Fruit fly (Drosophila melanogaster) whole organism, embryonic: ENCODE data around the gene CG7766.

Experiments
- Atf-2 ChIP-seq: fragments of 200-800 bp; sonication (Bioruptor generic); optimal IDR thresholded peaks from 2 replicates; lab custom pipeline; 2016; ENCODE audit warnings: missing biosample characterization, missing genetic modification characterization
- B-H1 ChIP-seq: fragments of 200-800 bp; sonication (Bioruptor generic); IDR thresholded peaks from 3 replicates; pipeline ENCODE4 v1.3.6; 2022; ENCODE audit warnings: missing biosample characterization, missing genetic modification characterization
- CG10209 ChIP-seq: fragments of 200-800 bp; sonication (Bioruptor generic); optimal IDR thresholded peaks from 3 replicates; lab custom pipeline; 2017; ENCODE audit warnings: missing biosample characterization, mild to moderate bottlenecking, missing genetic modification characterization, missing genetic modification reagents
- CG10979 ChIP-seq: fragments of 200-800 bp; sonication (Bioruptor generic); optimal IDR thresholded peaks from 2 replicates; lab custom pipeline; 2018; ENCODE audit warnings: missing biosample characterization, mild to moderate bottlenecking, missing genetic modification characterization, moderate library complexity
- CG11560 ChIP-seq: fragments of 200-800 bp; sonication (Bioruptor generic); IDR thresholded peaks from 3 replicates; pipeline ENCODE4 v1.3.6; 2022; ENCODE audit warnings: missing biosample characterization, missing genetic modification characterization
- CG13624 ChIP-seq: fragments of 200-800 bp; sonication (Bioruptor generic); optimal IDR thresholded peaks from 2 replicates; lab custom pipeline; 2016; ENCODE audit warnings: missing biosample characterization, missing genetic modification characterization
- CG16863 ChIP-seq: fragments of 200-800 bp; sonication (Bioruptor generic); optimal IDR thresholded peaks from 3 replicates; lab custom pipeline; 2016; ENCODE audit warnings: missing biosample characterization, missing genetic modification characterization
- CG17359 ChIP-seq: fragments of 200-800 bp; sonication (Bioruptor generic); optimal IDR thresholded peaks from 3 replicates; lab custom pipeline; 2018; ENCODE audit warnings: missing biosample characterization, mild to moderate bottlenecking, missing genetic modification characterization, moderate library complexity
- CG18262 ChIP-seq: fragments of 200-800 bp; optimal IDR thresholded peaks from 3 replicates; lab custom pipeline; 2019; ENCODE audit warnings: missing biosample characterization, mild to moderate bottlenecking, missing genetic modification characterization, moderate library complexity
- CG2678 ChIP-seq: fragments of 200-800 bp; sonication (Bioruptor generic); optimal IDR thresholded peaks from 3 replicates; lab custom pipeline; 2019; ENCODE audit warnings: missing biosample characterization, mild to moderate bottlenecking, missing genetic modification characterization, moderate library complexity
- CG30020 ChIP-seq: fragments of 200-800 bp; optimal IDR thresholded peaks from 2 replicates; lab custom pipeline; 2019; ENCODE audit warnings: missing biosample characterization, mild to moderate bottlenecking, missing genetic modification characterization, moderate library complexity
- CG3281 ChIP-seq: fragments of 200-800 bp; sonication (Bioruptor generic); optimal IDR thresholded peaks from 3 replicates; lab custom pipeline; 2017; ENCODE audit warnings: missing biosample characterization, mild to moderate bottlenecking, missing genetic modification characterization
- CG34224 ChIP-seq: fragments of 200-800 bp; sonication (Bioruptor generic); IDR thresholded peaks from 3 replicates; pipeline ENCODE4 v1.3.6; 2022; ENCODE audit warnings: missing biosample characterization, missing genetic modification characterization; ENCODE audit not compliant: partially characterized antibody
- CG3995 ChIP-seq: fragments of 200-800 bp; sonication (Bioruptor generic); optimal IDR thresholded peaks from 3 replicates; lab custom pipeline; 2016; ENCODE audit warnings: missing biosample characterization, missing genetic modification characterization
- CG8290 ChIP-seq, 3 experiments: fragments of 200-800 bp; sonication (Bioruptor generic); optimal IDR thresholded peaks; 2 replicates each; lab custom pipeline; 2016 to 2019; ENCODE audit warnings: missing biosample characterization in 3 of 3, missing genetic modification characterization in 3 of 3, mild to moderate bottlenecking in 2 of 3, moderate library complexity in 1 of 3
- CG8478 ChIP-seq: fragments of >200 bp; optimal IDR thresholded peaks from 2 replicates; lab custom pipeline; 2018
- CG9609 ChIP-seq: fragments of 200-800 bp; sonication (Bioruptor generic); optimal IDR thresholded peaks from 3 replicates; lab custom pipeline; 2016; ENCODE audit warnings: missing biosample characterization, missing genetic modification characterization
- Camta ChIP-seq: fragments of 200-800 bp; sonication (Bioruptor generic); optimal IDR thresholded peaks from 2 replicates; lab custom pipeline; 2016; ENCODE audit warnings: missing biosample characterization, missing genetic modification characterization
- CkIIα-i1 ChIP-seq: fragments of 200-800 bp; sonication (Bioruptor generic); IDR thresholded peaks from 2 replicates; pipeline ENCODE4 v1.3.6; 2022; ENCODE audit warnings: missing biosample characterization, missing genetic modification characterization
- Dll ChIP-seq: fragments of 200-800 bp; sonication (Bioruptor generic); IDR thresholded peaks from 4 replicates; pipeline ENCODE4 v1.3.6; 2022; ENCODE audit warnings: missing biosample characterization, missing genetic modification characterization; ENCODE audit not compliant: partially characterized antibody
- Ets97D ChIP-seq: fragments of 200-800 bp; sonication (Bioruptor generic); optimal IDR thresholded peaks from 3 replicates; lab custom pipeline; 2016; ENCODE audit warnings: missing biosample characterization, missing genetic modification characterization
- H2.0 ChIP-seq: fragments of 200-800 bp; sonication (Bioruptor generic); IDR thresholded peaks from 2 replicates; pipeline ENCODE4 v1.3.6; 2022; ENCODE audit warnings: missing biosample characterization, missing genetic modification characterization
- Kr ChIP-seq: fragments of 200-800 bp; sonication (Bioruptor generic); optimal IDR thresholded peaks from 2 replicates; lab custom pipeline; 2017; ENCODE audit warnings: missing biosample characterization, mild to moderate bottlenecking, missing genetic modification characterization
- Med ChIP-seq: fragments of 200-800 bp; sonication (Bioruptor generic); peaks from one replicate; lab custom pipeline; 2016; ENCODE audit warnings: missing biosample characterization, missing genetic modification characterization, mild to moderate bottlenecking, inconsistent platforms, moderate library complexity
- Meics ChIP-seq: fragments of 200-800 bp; sonication (Bioruptor generic); optimal IDR thresholded peaks from 2 replicates; lab custom pipeline; 2017; ENCODE audit warnings: missing biosample characterization, mild to moderate bottlenecking, missing genetic modification characterization
- NK7.1 ChIP-seq: fragments of 200-800 bp; sonication (Bioruptor generic); optimal IDR thresholded peaks from 3 replicates; lab custom pipeline; 2016; ENCODE audit warnings: missing biosample characterization, missing genetic modification characterization
- Pdp1 ChIP-seq, 2 experiments: fragments of 200-800 bp; sonication (Bioruptor generic); optimal IDR thresholded peaks; 3 replicates each; lab custom pipeline; 2016; ENCODE audit warnings: missing biosample characterization in 2 of 2, missing genetic modification characterization in 2 of 2, mild to moderate bottlenecking in 1 of 2, moderate library complexity in 1 of 2
- Ptx1 ChIP-seq: fragments of 200-800 bp; sonication (Bioruptor generic); IDR thresholded peaks from 2 replicates; pipeline ENCODE4 v1.3.6; 2022; ENCODE audit warnings: missing biosample characterization, missing genetic modification characterization
- Sry-β ChIP-seq: fragments of 200-800 bp; sonication (Bioruptor generic); optimal IDR thresholded peaks from 2 replicates; lab custom pipeline; 2018; ENCODE audit warnings: missing biosample characterization, mild to moderate bottlenecking, missing genetic modification characterization, moderate library complexity
- ac ChIP-seq: fragments of 200-800 bp; sonication (Bioruptor generic); optimal IDR thresholded peaks from 3 replicates; lab custom pipeline; 2017; ENCODE audit warnings: missing biosample characterization, mild to moderate bottlenecking, missing genetic modification characterization
- amos ChIP-seq: fragments of 200-800 bp; sonication (Bioruptor generic); IDR thresholded peaks from 2 replicates; pipeline ENCODE4 v1.3.6; 2022; ENCODE audit warnings: missing biosample characterization, missing genetic modification characterization; ENCODE audit not compliant: partially characterized antibody
- ato ChIP-seq: fragments of 200-800 bp; sonication (Bioruptor generic); IDR thresholded peaks from 2 replicates; pipeline ENCODE4 v1.3.6; 2022; ENCODE audit warnings: missing biosample characterization, missing genetic modification characterization; ENCODE audit not compliant: partially characterized antibody
- br ChIP-seq: fragments of >200 bp; optimal IDR thresholded peaks from 2 replicates; lab custom pipeline; 2017
- btn ChIP-seq: fragments of 200-800 bp; sonication (Bioruptor generic); optimal IDR thresholded peaks from 2 replicates; lab custom pipeline; 2016; ENCODE audit warnings: missing biosample characterization, missing genetic modification characterization
- cg ChIP-seq: fragments of 200-800 bp; sonication (Bioruptor generic); optimal IDR thresholded peaks from 3 replicates; lab custom pipeline; 2019; ENCODE audit warnings: missing biosample characterization, mild to moderate bottlenecking, missing genetic modification characterization, moderate library complexity
- chif ChIP-seq, 2 experiments: fragments of 200-800 bp; sonication (Bioruptor generic); optimal IDR thresholded peaks; 3 replicates each; lab custom pipeline; 2016; ENCODE audit warnings: missing biosample characterization in 2 of 2, missing genetic modification characterization in 2 of 2
- dmrt11E ChIP-seq: fragments of 200-800 bp; sonication (Bioruptor generic); optimal IDR thresholded peaks from 3 replicates; lab custom pipeline; 2018; ENCODE audit warnings: missing biosample characterization, mild to moderate bottlenecking, missing genetic modification characterization, moderate library complexity
- hbn ChIP-seq: fragments of 200-800 bp; sonication (Bioruptor generic); IDR thresholded peaks from 2 replicates; pipeline ENCODE4 v1.3.6; 2022; ENCODE audit warnings: missing biosample characterization, missing genetic modification characterization; ENCODE audit not compliant: partially characterized antibody
- klu ChIP-seq: fragments of 200-800 bp; sonication (Bioruptor generic); IDR thresholded peaks from 2 replicates; pipeline ENCODE4 v1.3.6; 2022; ENCODE audit warnings: missing biosample characterization, missing genetic modification characterization
- lilli ChIP-seq: fragments of 200-800 bp; sonication (Bioruptor generic); optimal IDR thresholded peaks from 3 replicates; lab custom pipeline; 2016; ENCODE audit warnings: missing biosample characterization, missing genetic modification characterization
- nerfin-1 ChIP-seq: fragments of 200-800 bp; sonication (Bioruptor generic); optimal IDR thresholded peaks from 3 replicates; lab custom pipeline; 2019; ENCODE audit warnings: missing biosample characterization, mild to moderate bottlenecking, missing genetic modification characterization, moderate library complexity
- nmo ChIP-seq: fragments of 200-800 bp; sonication (Bioruptor generic); optimal IDR thresholded peaks from 2 replicates; lab custom pipeline; 2018; ENCODE audit warnings: missing biosample characterization, mild to moderate bottlenecking, missing genetic modification characterization, moderate library complexity
- nom ChIP-seq: fragments of 200-800 bp; sonication (Bioruptor generic); optimal IDR thresholded peaks from 2 replicates; lab custom pipeline; 2017; ENCODE audit warnings: missing biosample characterization, missing genetic modification characterization, mild to moderate bottlenecking, moderate library complexity, missing genetic modification reagents
- org-1 ChIP-seq: fragments of 200-800 bp; sonication (Bioruptor generic); optimal IDR thresholded peaks from 2 replicates; lab custom pipeline; 2017; ENCODE audit warnings: missing biosample characterization, missing genetic modification characterization
- pb ChIP-seq: fragments of 200-800 bp; sonication (Bioruptor generic); optimal IDR thresholded peaks from 3 replicates; lab custom pipeline; 2016; ENCODE audit warnings: missing biosample characterization, missing genetic modification characterization
- peb ChIP-seq: fragments of 200-800 bp; sonication (Bioruptor generic); IDR thresholded peaks from 2 replicates; pipeline ENCODE4 v1.3.6; 2022; ENCODE audit warnings: missing biosample characterization, missing genetic modification characterization
- phol ChIP-seq: fragments of 200-800 bp; sonication (Bioruptor generic); optimal IDR thresholded peaks from 3 replicates; lab custom pipeline; 2018; ENCODE audit warnings: missing biosample characterization, mild to moderate bottlenecking, missing genetic modification characterization, moderate library complexity
- pita ChIP-seq: fragments of 200-800 bp; sonication (Bioruptor generic); optimal IDR thresholded peaks from 2 replicates; lab custom pipeline; 2017; ENCODE audit warnings: missing biosample characterization, mild to moderate bottlenecking, missing genetic modification characterization
- sima ChIP-seq: fragments of 200-800 bp; sonication (Bioruptor generic); optimal IDR thresholded peaks from 2 replicates; lab custom pipeline; 2016; ENCODE audit warnings: missing biosample characterization, missing genetic modification characterization
- tll ChIP-seq, 2 experiments: fragments of 200-800 bp in 1 of 2; fragments of >200 bp in 1 of 2; sonication (Bioruptor generic) in 1 of 2; optimal IDR thresholded peaks; 2 replicates each; lab custom pipeline; 2017 to 2019; ENCODE audit warnings: missing biosample characterization in 2 of 2, missing genetic modification characterization in 2 of 2, mild to moderate bottlenecking in 1 of 2, moderate library complexity in 1 of 2

CG7766 gene

dm6 chrX:9082600-9082999 is 20.9 kb downstream of the CG7766 start, which contains the start of gene APC4 (continued):
- TF ChIP-seq btn (GFP tag; lab: Kevin White, UChicago) (no peak), br (lab: Kevin White, UChicago) (no peak), hbn (GFP tag; lab: Robert Waterston, UW) (no peak), CkIIα-i1 (GFP tag; lab: Robert Waterston, UW) (no peak), cg (no peak), Sry-β (peak; percentile 94), CG3281 (GFP tag; lab: Kevin White, UChicago) (peak; percentile 26), chif (GFP tag; optimal IDR thresholded peaks at IDR 0.05; lab: Kevin White, UChicago) (peak in 1 of 2 experiments; percentile 34), phol (tag; lab: Kevin White, UChicago) (peak; percentile 60), Ets97D (peak; percentile 12), CG8290 (GFP tag; optimal IDR thresholded peaks at IDR 0.05; lab: Kevin White, UChicago) (peak; percentile 17), CG8290 (tag; optimal IDR thresholded peaks at IDR 0.05; lab: Kevin White, UChicago) (no peak), CG10979 (tag; lab: Kevin White, UChicago) (peak; percentile 12), nom (no peak), Camta (GFP tag; lab: Kevin White, UChicago) (peak; percentile 30), NK7.1 (GFP tag; lab: Kevin White, UChicago) (no peak), Atf-2 (GFP tag; lab: Kevin White, UChicago) (peak; percentile 9), dmrt11E (tag; lab: Kevin White, UChicago) (peak; percentile 25), CG30020 (tag; lab: Kevin White, UChicago) (peak; percentile 28), tll (GFP tag; optimal IDR thresholded peaks at IDR 0.05; lab: Kevin White, UChicago) (no peak), Kr (GFP tag; lab: Kevin White, UChicago) (no peak), pb (GFP tag; lab: Kevin White, UChicago) (no peak), H2.0 (no peak), Ptx1 (GFP tag; lab: Robert Waterston, UW) (peak; percentile 18; the same call in 1 of the 2 replicates), amos (GFP tag; lab: Robert Waterston, UW) (no peak), CG8478 (lab: Kevin White, UChicago) (no peak), org-1 (GFP tag; lab: Kevin White, UChicago) (no peak), CG13624 (peak; percentile 27), pita (GFP tag; lab: Kevin White, UChicago) (no peak), CG34224 (GFP tag; lab: Robert Waterston, UW) (no peak), CG10209 (peak; percentile 9), CG3995 (GFP tag; lab: Kevin White, UChicago) (no peak), Med (peak; percentile 68), B-H1 (GFP tag; lab: Robert Waterston, UW) (no peak), ato (GFP tag; lab: Robert Waterston, UW) (no peak), Meics (GFP tag; lab: Kevin White, UChicago) (peak; percentile 32), CG17359 (tag; lab: Kevin White, UChicago) (peak; percentile 25), ac (GFP tag; lab: Kevin White, UChicago) (no peak), peb (GFP tag; lab: Robert Waterston, UW) (no peak), sima (no peak), CG16863 (GFP tag; lab: Kevin White, UChicago) (no peak), klu (GFP tag; lab: Robert Waterston, UW) (no peak), nerfin-1 (tag; lab: Kevin White, UChicago) (peak; percentile 1), CG2678 (tag; lab: Kevin White, UChicago) (peak; percentile 54), lilli (GFP tag; lab: Kevin White, UChicago) (peak; percentile 39), Pdp1 (GFP tag; optimal IDR thresholded peaks at IDR 0.05; lab: Kevin White, UChicago) (peak in 1 of 2 experiments; percentile 21), CG18262 (tag; lab: Kevin White, UChicago) (peak; percentile 45), Dll (GFP tag; lab: Robert Waterston, UW) (no peak), nmo (peak; percentile 49), CG9609 (GFP tag; lab: Kevin White, UChicago) (peak; percentile 12), CG11560 (tag; lab: Robert Waterston, UW) (peak; percentile 88)
